Worm (Caenorhabditis elegans) whole organism, early embryonic: Measurements from ENCODE around the gene fbxa-28.

Experiments
- B0310.2 ChIP-seq: sonication (generic microtip); optimal IDR thresholded peaks from 2 replicates; lab custom pipeline; 2016; ENCODE audit warnings: mild to moderate bottlenecking, missing genetic modification characterization, missing compliant biosample characterization
- ama-1 ChIP-seq: fragments of 150-350 bp; optimal IDR thresholded peaks from 2 replicates; lab custom pipeline; 2014
- ceh-36 ChIP-seq: sonication (generic microtip); optimal IDR thresholded peaks from 2 replicates; lab custom pipeline; 2016; ENCODE audit warnings: missing genetic modification characterization, inconsistent platforms, missing compliant biosample characterization
- scrt-1 ChIP-seq: fragments of 200-800 bp; sonication (Bioruptor generic); IDR thresholded peaks from 2 replicates; pipeline ENCODE4 v1.3.6; 2022; ENCODE audit warnings: missing genetic modification characterization, missing compliant biosample characterization

ce11 chrIII:1321561-1321960 is 23.9 kb downstream of the fbxa-28 start, which contains the start of gene fbxa-15:
- TF ChIP-seq ama-1 (no peak), scrt-1 (GFP tag; lab: Robert Waterston, UW) (no peak), ceh-36 (tag; lab: Kevin White, UChicago) (no peak), B0310.2 (tag; lab: Kevin White, UChicago) (no peak)
